Fruit fly (Drosophila melanogaster) whole organism, embryonic: Measurements from ENCODE around the gene Zw.

ENCODE experiments used
- B-H2 ChIP-seq: fragments of 200-800 bp; sonication (Bioruptor generic); optimal IDR thresholded peaks from 2 replicates; lab custom pipeline; 2018; ENCODE audit warnings: missing biosample characterization, mild to moderate bottlenecking, missing genetic modification characterization
- BEAF-32 ChIP-seq: fragments of 200-800 bp; sonication (Bioruptor generic); optimal IDR thresholded peaks from 3 replicates; lab custom pipeline; 2017; ENCODE audit warnings: missing biosample characterization, missing genetic modification characterization, mild to moderate bottlenecking, moderate library complexity, missing genetic modification reagents
- C15 ChIP-seq: fragments of 200-800 bp; sonication (Bioruptor generic); IDR thresholded peaks from 3 replicates; pipeline ENCODE4 v1.3.6; 2022; ENCODE audit warnings: missing biosample characterization, missing genetic modification characterization
- CG10431 ChIP-seq: fragments of 200-800 bp; sonication (Bioruptor generic); optimal IDR thresholded peaks from 3 replicates; lab custom pipeline; 2018; ENCODE audit warnings: missing biosample characterization, mild to moderate bottlenecking, missing genetic modification characterization
- CG10462 ChIP-seq: fragments of 200-800 bp; sonication (Bioruptor generic); optimal IDR thresholded peaks from 2 replicates; lab custom pipeline; 2016; ENCODE audit warnings: missing biosample characterization, missing genetic modification characterization
- CG11085 ChIP-seq: fragments of 200-800 bp; sonication (Bioruptor generic); IDR thresholded peaks from 2 replicates; pipeline ENCODE4 v1.3.6; 2022; ENCODE audit warnings: missing biosample characterization, missing genetic modification characterization
- CG12219 ChIP-seq: fragments of 200-800 bp; sonication (Bioruptor generic); optimal IDR thresholded peaks from 3 replicates; lab custom pipeline; 2018; ENCODE audit warnings: missing biosample characterization, mild to moderate bottlenecking, missing genetic modification characterization
- CG12744 ChIP-seq: fragments of 200-800 bp; sonication (Bioruptor generic); optimal IDR thresholded peaks from 2 replicates; lab custom pipeline; 2016; ENCODE audit warnings: missing biosample characterization, missing genetic modification characterization
- CG17361 ChIP-seq: fragments of 200-800 bp; sonication (Bioruptor generic); IDR thresholded peaks from 3 replicates; pipeline ENCODE4 v1.3.6; 2022; ENCODE audit warnings: missing biosample characterization, missing genetic modification characterization
- CG18476 ChIP-seq: fragments of 200-800 bp; sonication (Bioruptor generic); optimal IDR thresholded peaks from 2 replicates; lab custom pipeline; 2016; ENCODE audit warnings: missing biosample characterization, mild to moderate bottlenecking, missing genetic modification characterization
- CG2116 ChIP-seq: fragments of 200-800 bp; sonication (Bioruptor generic); optimal IDR thresholded peaks from 3 replicates; lab custom pipeline; 2018; ENCODE audit warnings: missing biosample characterization, mild to moderate bottlenecking, missing genetic modification characterization
- CG31388 ChIP-seq: fragments of 200-800 bp; sonication (Bioruptor generic); optimal IDR thresholded peaks from 2 replicates; lab custom pipeline; 2016; ENCODE audit warnings: missing biosample characterization, missing genetic modification characterization
- CG32772 ChIP-seq: fragments of 200-800 bp; sonication (Bioruptor generic); IDR thresholded peaks from 2 replicates; pipeline ENCODE4 v1.3.6; 2022; ENCODE audit warnings: missing biosample characterization, missing genetic modification characterization
- CG34224 ChIP-seq: fragments of 200-800 bp; sonication (Bioruptor generic); IDR thresholded peaks from 3 replicates; pipeline ENCODE4 v1.3.6; 2022; ENCODE audit warnings: missing biosample characterization, missing genetic modification characterization; ENCODE audit not compliant: partially characterized antibody
- CG4404 ChIP-seq: fragments of 200-800 bp; sonication (Bioruptor generic); IDR thresholded peaks from 2 replicates; pipeline ENCODE4 v1.3.6; 2022; ENCODE audit warnings: missing biosample characterization, missing genetic modification characterization
- CG6254 ChIP-seq: fragments of 200-800 bp; sonication (Bioruptor generic); optimal IDR thresholded peaks from 3 replicates; lab custom pipeline; 2017; ENCODE audit warnings: mild to moderate bottlenecking, missing biosample characterization, missing genetic modification reagents, missing genetic modification characterization
- CG6791 ChIP-seq: fragments of 200-800 bp; sonication (Bioruptor generic); IDR thresholded peaks from 3 replicates; pipeline ENCODE4 v1.3.6; 2022; ENCODE audit warnings: missing biosample characterization, missing genetic modification characterization; ENCODE audit not compliant: partially characterized antibody
- CG6854 ChIP-seq: fragments of 200-800 bp; sonication (Bioruptor generic); optimal IDR thresholded peaks from 3 replicates; lab custom pipeline; 2017; ENCODE audit warnings: missing biosample characterization, mild to moderate bottlenecking, missing genetic modification characterization
- CG8478 ChIP-seq: fragments of >200 bp; optimal IDR thresholded peaks from 2 replicates; lab custom pipeline; 2018
- Dll ChIP-seq: fragments of 200-800 bp; sonication (Bioruptor generic); IDR thresholded peaks from 4 replicates; pipeline ENCODE4 v1.3.6; 2022; ENCODE audit warnings: missing biosample characterization, missing genetic modification characterization; ENCODE audit not compliant: partially characterized antibody
- Doc3 ChIP-seq: fragments of 200-800 bp; sonication (Bioruptor generic); IDR thresholded peaks from 3 replicates; pipeline ENCODE4 v1.3.6; 2022; ENCODE audit warnings: missing biosample characterization, missing genetic modification characterization; ENCODE audit not compliant: partially characterized antibody
- E2f2 ChIP-seq: fragments of 200-800 bp; sonication (Bioruptor generic); IDR thresholded peaks from 2 replicates; pipeline ENCODE4 v1.3.6; 2022; ENCODE audit warnings: missing biosample characterization, missing genetic modification characterization
- Elba2 ChIP-seq: fragments of 200-800 bp; sonication (Bioruptor generic); optimal IDR thresholded peaks from 3 replicates; lab custom pipeline; 2016; ENCODE audit warnings: missing biosample characterization, missing genetic modification characterization
- Fer2 ChIP-seq: fragments of 200-800 bp; sonication (Bioruptor generic); optimal IDR thresholded peaks from 2 replicates; lab custom pipeline; 2018; ENCODE audit warnings: missing biosample characterization, mild to moderate bottlenecking, missing genetic modification characterization, moderate library complexity
- GATAe ChIP-seq: fragments of 200-800 bp; sonication (Bioruptor generic); conservative IDR thresholded peaks from 2 replicates; pipeline ENCODE4 v1.3.6; 2022; ENCODE audit warnings: missing biosample characterization, missing genetic modification characterization
- Gsc ChIP-seq: fragments of 200-800 bp; sonication (Bioruptor generic); IDR thresholded peaks from 2 replicates; pipeline ENCODE4 v1.3.6; 2022; ENCODE audit warnings: missing biosample characterization, missing genetic modification characterization
- H15 ChIP-seq: fragments of 200-800 bp; sonication (Bioruptor generic); IDR thresholded peaks from 3 replicates; pipeline ENCODE4 v1.3.6; 2022; ENCODE audit warnings: missing biosample characterization, missing genetic modification characterization
- Hey ChIP-seq: fragments of 200-800 bp; sonication (Bioruptor generic); optimal IDR thresholded peaks from 3 replicates; lab custom pipeline; 2018; ENCODE audit warnings: missing biosample characterization, mild to moderate bottlenecking, missing genetic modification characterization
- NC2β ChIP-seq: fragments of 200-800 bp; sonication (Bioruptor generic); optimal IDR thresholded peaks from 2 replicates; lab custom pipeline; 2016; ENCODE audit warnings: missing biosample characterization, missing genetic modification characterization
- NFAT ChIP-seq: fragments of 200-800 bp; sonication (Bioruptor generic); IDR thresholded peaks from 2 replicates; pipeline ENCODE4 v1.3.6; 2022; ENCODE audit warnings: missing biosample characterization, missing genetic modification characterization
- Oli ChIP-seq: fragments of 200-800 bp; sonication (Bioruptor generic); optimal IDR thresholded peaks from 2 replicates; lab custom pipeline; 2018; ENCODE audit warnings: missing biosample characterization, mild to moderate bottlenecking, missing genetic modification characterization, moderate library complexity
- Opbp ChIP-seq: fragments of 200-800 bp; sonication (Bioruptor generic); IDR thresholded peaks from 3 replicates; pipeline ENCODE4 v1.3.6; 2022; ENCODE audit warnings: missing biosample characterization, missing genetic modification characterization; ENCODE audit not compliant: partially characterized antibody
- Sry-δ ChIP-seq: fragments of 200-800 bp; sonication (Bioruptor generic); optimal IDR thresholded peaks from 2 replicates; lab custom pipeline; 2016; ENCODE audit warnings: missing biosample characterization, missing genetic modification characterization
- Xrp1 ChIP-seq: fragments of 200-800 bp; sonication (Bioruptor generic); IDR thresholded peaks from 2 replicates; pipeline ENCODE4 v1.3.6; 2022; ENCODE audit warnings: missing biosample characterization, missing genetic modification characterization
- YL-1 ChIP-seq: fragments of 200-800 bp; sonication (Bioruptor generic); optimal IDR thresholded peaks from 3 replicates; lab custom pipeline; 2017; ENCODE audit warnings: missing biosample characterization, mild to moderate bottlenecking, missing genetic modification characterization
- al ChIP-seq: fragments of 200-800 bp; sonication (Bioruptor generic); IDR thresholded peaks from 2 replicates; pipeline ENCODE4 v1.3.6; 2022; ENCODE audit warnings: missing biosample characterization, missing genetic modification characterization
- bbx ChIP-seq: fragments of 200-800 bp; sonication (Bioruptor generic); IDR thresholded peaks from 2 replicates; pipeline ENCODE4 v1.3.6; 2022; ENCODE audit warnings: missing biosample characterization, missing genetic modification characterization; ENCODE audit not compliant: partially characterized antibody
- bsh ChIP-seq, 2 experiments: fragments of 200-800 bp; sonication (Bioruptor generic); optimal IDR thresholded peaks; 2 replicates each; lab custom pipeline; 2017 to 2018; ENCODE audit warnings: mild to moderate bottlenecking in 2 of 2, missing biosample characterization in 2 of 2, missing genetic modification characterization in 2 of 2, moderate library complexity in 1 of 2
- croc ChIP-seq: fragments of 200-800 bp; sonication (Bioruptor generic); conservative IDR thresholded peaks from 3 replicates; pipeline ENCODE4 v1.3.6; 2022; ENCODE audit warnings: missing biosample characterization, missing genetic modification characterization
- crol ChIP-seq: fragments of 200-800 bp; sonication (Bioruptor generic); IDR thresholded peaks from 2 replicates; pipeline ENCODE4 v1.3.6; 2022; ENCODE audit warnings: missing biosample characterization, missing genetic modification characterization
- gt ChIP-seq: fragments of 200-800 bp; sonication (Bioruptor generic); IDR thresholded peaks from 2 replicates; pipeline ENCODE4 v1.3.6; 2022; ENCODE audit warnings: missing biosample characterization, missing genetic modification characterization
- hbn ChIP-seq: fragments of 200-800 bp; sonication (Bioruptor generic); IDR thresholded peaks from 2 replicates; pipeline ENCODE4 v1.3.6; 2022; ENCODE audit warnings: missing biosample characterization, missing genetic modification characterization; ENCODE audit not compliant: partially characterized antibody
- kah ChIP-seq: fragments of 200-800 bp; sonication (Bioruptor generic); optimal IDR thresholded peaks from 2 replicates; lab custom pipeline; 2018; ENCODE audit warnings: missing biosample characterization, mild to moderate bottlenecking, missing genetic modification characterization
- maf-S ChIP-seq: fragments of 200-800 bp; sonication (Bioruptor generic); optimal IDR thresholded peaks from 2 replicates; lab custom pipeline; 2016; ENCODE audit warnings: missing biosample characterization, missing genetic modification characterization
- mam ChIP-seq: fragments of 200-800 bp; sonication (Bioruptor generic); optimal IDR thresholded peaks from 3 replicates; lab custom pipeline; 2016; ENCODE audit warnings: missing biosample characterization, missing genetic modification characterization
- pan ChIP-seq, 4 experiments: fragments of >200 bp in 3 of 4; fragments of 200-800 bp in 1 of 4; sonication (Bioruptor generic) in 1 of 4; optimal IDR thresholded peaks in 3 of 4; IDR thresholded peaks in 1 of 4; 2 replicates each; pipeline versions ENCODE4 v1.3.6 to Lab custom; 2017 to 2022; ENCODE audit warnings: missing biosample characterization in 2 of 4, missing genetic modification characterization in 2 of 4, mixed read lengths in 1 of 4
- pum ChIP-seq: fragments of 200-800 bp; sonication (Bioruptor generic); optimal IDR thresholded peaks from 2 replicates; lab custom pipeline; 2016; ENCODE audit warnings: missing biosample characterization, missing genetic modification characterization
- row ChIP-seq: fragments of 200-800 bp; sonication (Bioruptor generic); IDR thresholded peaks from 3 replicates; pipeline ENCODE4 v1.3.6; 2022; ENCODE audit warnings: missing biosample characterization, missing genetic modification characterization
- slbo ChIP-seq: fragments of 200-800 bp; sonication (Bioruptor generic); IDR thresholded peaks from 2 replicates; pipeline ENCODE4 v1.3.6; 2022; ENCODE audit warnings: missing biosample characterization, missing genetic modification characterization
- twi ChIP-seq: fragments of 200-800 bp; optimal IDR thresholded peaks from 2 replicates; lab custom pipeline; 2019; ENCODE audit warnings: missing biosample characterization, mild to moderate bottlenecking, missing genetic modification characterization, moderate library complexity
- z ChIP-seq: fragments of 200-800 bp; sonication (Bioruptor generic); IDR thresholded peaks from 3 replicates; pipeline ENCODE4 v1.3.6; 2022; ENCODE audit warnings: missing biosample characterization, missing genetic modification characterization

Zw gene

DNA sequence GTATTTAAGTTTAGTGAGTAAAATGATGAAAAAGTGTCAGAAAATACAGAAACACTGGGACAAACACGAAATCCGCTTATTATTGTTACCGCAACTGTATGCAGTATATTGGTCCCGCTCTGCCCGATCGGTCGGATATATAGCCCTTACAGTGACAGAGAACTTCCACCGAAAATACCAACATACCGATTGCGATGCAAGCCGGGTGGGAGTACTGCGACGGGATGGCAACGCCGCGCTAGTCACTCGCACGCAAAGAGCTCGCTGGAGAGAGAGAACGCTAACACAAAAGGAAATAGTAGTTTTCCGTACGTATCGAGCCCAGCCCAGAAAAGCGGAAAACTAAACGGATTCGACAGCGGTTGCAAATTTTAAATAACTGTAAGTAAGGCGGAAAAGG is 29.8 kb downstream of the Zw start, which contains the start of gene Cdc42 (continued):
- TF ChIP-seq Dll (GFP tag; lab: Robert Waterston, UW): no peak
- TF ChIP-seq row: peak; percentile 69
- no peak for TF ChIP-seq gt (GFP tag; lab: Robert Waterston, UW)
- TF ChIP-seq CG2116: no peak
- no peak for TF ChIP-seq al
- TF ChIP-seq mam: no peak
- peak; percentile 42; the same call in 2 of the 3 replicates for TF ChIP-seq CG6791
- TF ChIP-seq CG34224 (GFP tag; lab: Robert Waterston, UW): no peak
- no peak for TF ChIP-seq crol (GFP tag; lab: Robert Waterston, UW)
- TF ChIP-seq CG32772 (GFP tag; lab: Robert Waterston, UW): no peak
- no peak for TF ChIP-seq CG6254 (GFP tag; lab: Kevin White, UChicago)
- no peak for TF ChIP-seq kah
- no peak for TF ChIP-seq bbx (GFP tag; lab: Robert Waterston, UW)
- peak; percentile 71 for TF ChIP-seq Sry-δ (GFP tag; lab: Kevin White, UChicago)
- no peak for TF ChIP-seq croc (GFP tag; lab: Robert Waterston, UW)
- no peak for TF ChIP-seq Fer2 (tag; lab: Kevin White, UChicago)
- no peak for TF ChIP-seq H15 (GFP tag; lab: Robert Waterston, UW)
- no peak for TF ChIP-seq Gsc (GFP tag; lab: Robert Waterston, UW)
- no peak for TF ChIP-seq YL-1 (GFP tag; lab: Kevin White, UChicago)
- TF ChIP-seq C15 (GFP tag; lab: Robert Waterston, UW): no peak
- TF ChIP-seq E2f2 (GFP tag; lab: Robert Waterston, UW): no peak
- TF ChIP-seq Xrp1 (GFP tag; lab: Robert Waterston, UW): no peak
- TF ChIP-seq Opbp: no peak
- no peak for TF ChIP-seq twi
- no peak for TF ChIP-seq CG12744
- no peak for TF ChIP-seq CG6854 (GFP tag; lab: Kevin White, UChicago)
- TF ChIP-seq pan (optimal IDR thresholded peaks at IDR 0.05; lab: Kevin White, UChicago): no peak
- no peak for TF ChIP-seq pan (GFP tag; optimal IDR thresholded peaks at IDR 0.05 in 1 of 2, IDR thresholded peaks at IDR 0.05 in 1 of 2)
- no peak for TF ChIP-seq CG8478 (lab: Kevin White, UChicago)
- TF ChIP-seq BEAF-32 (GFP tag; lab: Kevin White, UChicago): peak; percentile 55
- TF ChIP-seq CG18476: no peak
- no peak for TF ChIP-seq Doc3 (GFP tag; lab: Robert Waterston, UW)
- no peak for TF ChIP-seq CG17361 (GFP tag; lab: Robert Waterston, UW)
- TF ChIP-seq NC2β (GFP tag; lab: Kevin White, UChicago): no peak
- no peak for TF ChIP-seq CG10431
- no peak for TF ChIP-seq Hey (tag; lab: Kevin White, UChicago)
- TF ChIP-seq Oli (tag; lab: Kevin White, UChicago): no peak
- TF ChIP-seq CG11085 (GFP tag; lab: Robert Waterston, UW): no peak
- TF ChIP-seq pum: no peak
- no peak for TF ChIP-seq CG12219 (GFP tag; lab: Kevin White, UChicago)
- peak; percentile 21; the same call in 1 of the 2 replicates for TF ChIP-seq slbo (GFP tag; lab: Robert Waterston, UW)
- no peak for TF ChIP-seq CG10462
- no peak for TF ChIP-seq Elba2
- TF ChIP-seq B-H2 (GFP tag; lab: Kevin White, UChicago): no peak
- no peak for TF ChIP-seq CG4404 (GFP tag; lab: Robert Waterston, UW)
- TF ChIP-seq z: no peak
- no peak for TF ChIP-seq bsh (GFP tag; optimal IDR thresholded peaks at IDR 0.05; lab: Kevin White, UChicago)
- 0 out of 2 replicates have a peak, but pooled peaks have one; percentile 16 for TF ChIP-seq NFAT
- no peak for TF ChIP-seq maf-S
- no peak for TF ChIP-seq GATAe (GFP tag; lab: Robert Waterston, UW)
- no peak for TF ChIP-seq hbn (GFP tag; lab: Robert Waterston, UW)
- no peak for TF ChIP-seq CG31388
